Worm (Caenorhabditis elegans) whole organism, L2 larva: Measurements from ENCODE around the gene ins-15.

Source experiments
- F13H6.1 ChIP-seq: sonication (generic microtip); optimal IDR thresholded peaks from 2 replicates; lab custom pipeline; 2016; ENCODE audit warnings: missing genetic modification characterization, missing compliant biosample characterization
- R02D3.7 ChIP-seq: fragments of 150-350 bp; optimal IDR thresholded peaks from 2 replicates; lab custom pipeline; 2014; ENCODE audit warnings: missing biosample characterization, missing genetic modification characterization
- Y55F3AM.14 ChIP-seq: fragments of 200-800 bp; sonication (Bioruptor generic); optimal IDR thresholded peaks from 2 replicates; lab custom pipeline; 2018; ENCODE audit warnings: mild to moderate bottlenecking, missing genetic modification characterization, missing compliant biosample characterization
- ZK546.5 ChIP-seq: sonication (generic microtip); optimal IDR thresholded peaks from 2 replicates; lab custom pipeline; 2017; ENCODE audit warnings: missing biosample characterization, missing genetic modification characterization
- alr-1 ChIP-seq: fragments of 150-350 bp; optimal IDR thresholded peaks from 2 replicates; lab custom pipeline; 2014; ENCODE audit warnings: missing biosample characterization, missing genetic modification characterization
- aly-2 ChIP-seq: fragments of 150-350 bp; optimal IDR thresholded peaks from 2 replicates; lab custom pipeline; 2014; ENCODE audit warnings: missing biosample characterization, missing genetic modification characterization
- blmp-1 ChIP-seq: sonication (generic microtip); optimal IDR thresholded peaks from 2 replicates; lab custom pipeline; 2017; ENCODE audit warnings: missing genetic modification characterization, mild to moderate bottlenecking, missing compliant biosample characterization, antibody characterized with exemption, moderate library complexity; ENCODE audit not compliant: insufficient read depth
- ceh-82 ChIP-seq: fragments of 150-350 bp; optimal IDR thresholded peaks from 2 replicates; lab custom pipeline; 2014; ENCODE audit warnings: missing biosample characterization, missing genetic modification characterization
- crh-2 ChIP-seq: sonication (generic microtip); optimal IDR thresholded peaks from 2 replicates; lab custom pipeline; 2017; ENCODE audit warnings: missing biosample characterization, missing genetic modification characterization
- dmd-4 ChIP-seq: sonication (generic microtip); optimal IDR thresholded peaks from 2 replicates; lab custom pipeline; 2017; ENCODE audit warnings: missing biosample characterization, missing genetic modification characterization
- egl-27 ChIP-seq: sonication (generic microtip); optimal IDR thresholded peaks from 3 replicates; lab custom pipeline; 2017; ENCODE audit warnings: missing biosample characterization, missing genetic modification reagents, missing genetic modification characterization
- elt-3 ChIP-seq: sonication (generic microtip); optimal IDR thresholded peaks from 2 replicates; lab custom pipeline; 2017; ENCODE audit warnings: missing biosample characterization, missing genetic modification characterization
- fos-1 ChIP-seq: fragments of 150-350 bp; optimal IDR thresholded peaks from 2 replicates; lab custom pipeline; 2014; ENCODE audit warnings: missing biosample characterization, missing genetic modification characterization
- gmeb-1 ChIP-seq: fragments of 150-350 bp; optimal IDR thresholded peaks from 2 replicates; lab custom pipeline; 2014; ENCODE audit warnings: missing biosample characterization, missing genetic modification characterization
- lin-39 ChIP-seq: fragments of 150-350 bp; optimal IDR thresholded peaks from 2 replicates; lab custom pipeline; 2014; ENCODE audit warnings: missing biosample characterization, missing genetic modification reagents, missing genetic modification characterization
- lsy-2 ChIP-seq, 2 experiments: fragments of 150-350 bp in 1 of 2; sonication (generic microtip) in 1 of 2; optimal IDR thresholded peaks; 2 replicates each; lab custom pipeline; 2014 to 2017; ENCODE audit warnings: missing biosample characterization in 2 of 2, missing genetic modification characterization in 2 of 2
- mab-5 ChIP-seq: fragments of 150-350 bp; optimal IDR thresholded peaks from 2 replicates; lab custom pipeline; 2014; ENCODE audit warnings: missing biosample characterization, missing genetic modification characterization
- mdl-1 ChIP-seq, 2 experiments: fragments of 150-350 bp in 1 of 2; sonication (generic microtip) in 1 of 2; optimal IDR thresholded peaks; 2 replicates each; lab custom pipeline; 2017; ENCODE audit warnings: missing biosample characterization in 2 of 2, missing genetic modification characterization in 2 of 2
- nhr-10 ChIP-seq: sonication (generic microtip); optimal IDR thresholded peaks from 2 replicates; lab custom pipeline; 2017; ENCODE audit warnings: missing biosample characterization, missing genetic modification characterization
- nhr-11 ChIP-seq: fragments of 150-350 bp; optimal IDR thresholded peaks from 2 replicates; lab custom pipeline; 2014; ENCODE audit warnings: missing biosample characterization, missing genetic modification characterization
- nhr-12 ChIP-seq: fragments of 150-350 bp; optimal IDR thresholded peaks from 2 replicates; lab custom pipeline; 2014; ENCODE audit warnings: missing biosample characterization, missing genetic modification characterization
- nhr-23 ChIP-seq: fragments of 150-350 bp; optimal IDR thresholded peaks from 2 replicates; lab custom pipeline; 2014; ENCODE audit warnings: missing biosample characterization, missing genetic modification reagents, missing genetic modification characterization
- nhr-237 ChIP-seq: fragments of 150-350 bp; optimal IDR thresholded peaks from 2 replicates; lab custom pipeline; 2014; ENCODE audit warnings: missing biosample characterization, missing genetic modification characterization
- nhr-25 ChIP-seq: fragments of 150-350 bp; sonication (generic microtip); optimal IDR thresholded peaks from 3 replicates; lab custom pipeline; 2014; ENCODE audit warnings: missing biosample characterization, missing genetic modification characterization
- nhr-6 ChIP-seq: fragments of 150-350 bp; optimal IDR thresholded peaks from 2 replicates; lab custom pipeline; 2014; ENCODE audit warnings: missing biosample characterization, missing genetic modification characterization
- nhr-77 ChIP-seq: fragments of 150-350 bp; optimal IDR thresholded peaks from 2 replicates; lab custom pipeline; 2014; ENCODE audit warnings: missing biosample characterization, missing genetic modification characterization
- skn-1 ChIP-seq: sonication (generic microtip); optimal IDR thresholded peaks from 2 replicates; lab custom pipeline; 2017; ENCODE audit warnings: missing biosample characterization, missing genetic modification characterization
- unc-39 ChIP-seq: fragments of 150-350 bp; optimal IDR thresholded peaks from 2 replicates; lab custom pipeline; 2014; ENCODE audit warnings: missing biosample characterization, missing genetic modification characterization
- unc-55 ChIP-seq: fragments of 150-350 bp; sonication (generic microtip); optimal IDR thresholded peaks from 3 replicates; lab custom pipeline; 2014; ENCODE audit warnings: missing biosample characterization, missing genetic modification reagents, missing genetic modification characterization
- zag-1 ChIP-seq: fragments of 150-350 bp; optimal IDR thresholded peaks from 2 replicates; lab custom pipeline; 2014; ENCODE audit warnings: missing biosample characterization, missing genetic modification characterization
- ztf-1 ChIP-seq: fragments of 200-800 bp; sonication (Bioruptor generic); conservative IDR thresholded peaks from 2 replicates; pipeline ENCODE4 v1.3.6; 2022; ENCODE audit warnings: missing genetic modification characterization, missing compliant biosample characterization
- ztf-11 ChIP-seq: sonication (generic microtip); optimal IDR thresholded peaks from 2 replicates; lab custom pipeline; 2017; ENCODE audit warnings: missing biosample characterization, missing genetic modification characterization
- ztf-4 ChIP-seq: fragments of 150-350 bp; optimal IDR thresholded peaks from 2 replicates; lab custom pipeline; 2014; ENCODE audit warnings: missing biosample characterization, missing genetic modification characterization

The ins-15 gene

ce11 chrII:6768014-6768413 is 23.5 kb upstream of the ins-15 start, which contains the start of gene F41G3.18:
F41G3.18 (plus strand) TSS chrII:6768314.
- no peak for TF ChIP-seq blmp-1 (tag; lab: Kevin White, UChicago)
- TF ChIP-seq fos-1 (tag; lab: Kevin White, UChicago), result peak; percentile 35
- TF ChIP-seq, all 48 proteins: peak for 1

- no peak for TF ChIP-seq F13H6.1
- no peak for TF ChIP-seq lsy-2 (tag; optimal IDR thresholded peaks at IDR 0.05; lab: Kevin White, UChicago)
- no peak for TF ChIP-seq nhr-12
- TF ChIP-seq Y55F3AM.14 (GFP tag; lab: Kevin White, UChicago), result no peak
- TF ChIP-seq gmeb-1 (tag; lab: Kevin White, UChicago), result no peak
- no peak for TF ChIP-seq nhr-6 (tag; lab: Kevin White, UChicago)
- no peak for TF ChIP-seq ztf-4 (tag; lab: Kevin White, UChicago)
- TF ChIP-seq nhr-77, result no peak
- no peak for TF ChIP-seq mab-5 (tag; lab: Kevin White, UChicago)
Observed at ce11 chrII:6764734-6765133, 20.2 kb upstream of the ins-15 start, which contains the start of gene nlp-50. nlp-50 (plus strand) TSS chrII:6765034.

ce11 chrII:6756232-6756631 is 11.7 kb upstream of the ins-15 start, which contains the start of gene F41G3.3:
F41G3.3 (plus strand) TSS chrII:6756532.
- no peak for TF ChIP-seq egl-27 (tag; lab: Kevin White, UChicago)
- no peak for TF ChIP-seq nhr-237 (tag; lab: Kevin White, UChicago)
- no peak for TF ChIP-seq dmd-4 (tag; lab: Kevin White, UChicago)
- TF ChIP-seq mab-5 (tag; lab: Kevin White, UChicago), result no peak
- no peak for TF ChIP-seq unc-39
- no peak for TF ChIP-seq nhr-25
- TF ChIP-seq gmeb-1 (tag; lab: Kevin White, UChicago), result no peak
- no peak for TF ChIP-seq elt-3 (tag; lab: Kevin White, UChicago)
- no peak for TF ChIP-seq ztf-11 (tag; lab: Kevin White, UChicago)
- no peak for TF ChIP-seq crh-2 (tag; lab: Kevin White, UChicago)
- TF ChIP-seq ZK546.5, result no peak

- no peak for TF ChIP-seq nhr-11
- TF ChIP-seq nhr-10 (tag; lab: Kevin White, UChicago), result no peak
- TF ChIP-seq nhr-6 (tag; lab: Kevin White, UChicago), result no peak
- TF ChIP-seq fos-1 (tag; lab: Kevin White, UChicago), result no peak
- no peak for TF ChIP-seq zag-1 (tag; lab: Kevin White, UChicago)
- TF ChIP-seq R02D3.7, result no peak
- TF ChIP-seq ceh-82 (tag; lab: Kevin White, UChicago), result no peak
- no peak for TF ChIP-seq lin-39
- no peak for TF ChIP-seq nhr-12
- TF ChIP-seq aly-2 (tag; lab: Kevin White, UChicago), result no peak
- TF ChIP-seq nhr-25, result no peak
- TF ChIP-seq mdl-1 (tag; optimal IDR thresholded peaks at IDR 0.05; lab: Kevin White, UChicago), result no peak
- no peak for TF ChIP-seq F13H6.1
- TF ChIP-seq gmeb-1 (tag; lab: Kevin White, UChicago), result no peak
Observed at ce11 chrII:6754671-6755224, 10.2 kb upstream of the ins-15 start, which contains the start of the genes srx-95 and fis-1. srx-95 (minus strand) TSS chrII:6754771. fis-1 (plus strand) TSS chrII:6755174.

- TF ChIP-seq elt-3 (tag; lab: Kevin White, UChicago), result no peak
- no peak for TF ChIP-seq ceh-82 (tag; lab: Kevin White, UChicago)
- TF ChIP-seq alr-1 (tag; lab: Kevin White, UChicago), result no peak
- TF ChIP-seq, all 48 proteins: peak for 0
Observed at ce11 chrII:6752850-6753249, 8.3 kb upstream of the ins-15 start, which contains the start of gene F41G3.21. F41G3.21 (minus strand) TSS chrII:6752950.

ce11 chrII:6752027-6752426 is 7.5 kb upstream of the ins-15 start, which contains the start of gene F41G3.19:
F41G3.19 (minus strand) TSS chrII:6752127.
- TF ChIP-seq ztf-1 (GFP tag; lab: Robert Waterston, UW), result no peak
- no peak for TF ChIP-seq unc-55
- no peak for TF ChIP-seq unc-39
- TF ChIP-seq skn-1 (tag; lab: Kevin White, UChicago), result no peak
- no peak for TF ChIP-seq elt-3 (tag; lab: Kevin White, UChicago)
- TF ChIP-seq ZK546.5, result no peak
- no peak for TF ChIP-seq nhr-10 (tag; lab: Kevin White, UChicago)
- TF ChIP-seq nhr-23, result no peak
- TF ChIP-seq fos-1 (tag; lab: Kevin White, UChicago), result no peak
